Worm (Caenorhabditis elegans): ENCODE measurements around the gene copg-1.

DNA sequence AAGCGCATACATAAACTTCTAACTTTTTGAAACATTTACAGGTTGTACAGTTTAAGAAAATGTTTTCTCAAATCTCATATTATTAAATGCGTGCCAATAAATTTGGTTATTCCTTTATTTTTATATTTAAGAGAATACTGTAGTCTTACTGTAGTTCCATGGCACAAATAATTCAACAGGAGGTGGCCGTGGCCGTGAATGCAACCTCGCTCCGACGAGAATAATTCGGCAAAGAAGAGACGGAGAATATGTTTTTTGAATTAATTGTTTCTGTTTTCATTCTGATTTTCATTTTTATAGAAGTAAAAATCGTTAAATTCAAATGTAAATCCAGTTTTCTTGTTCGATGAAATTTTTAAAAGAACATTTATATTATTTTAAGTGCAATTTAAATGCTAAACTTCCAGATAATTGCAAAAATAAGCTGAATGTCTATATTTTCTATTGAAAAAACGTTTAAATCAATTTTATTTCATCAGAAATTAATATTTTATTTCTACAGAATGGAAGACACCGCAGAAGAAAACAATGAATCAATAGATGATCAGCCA is 45.6 kb downstream of the copg-1 start, which contains the start of gene gon-4:
- TF ChIP-seq madf-8 (GFP tag; conservative IDR thresholded peaks at IDR 0.05), result no peak
- no peak for TF ChIP-seq ama-1 (optimal IDR thresholded peaks at IDR 0.05)
- TF ChIP-seq ama-1 (GFP tag; optimal IDR thresholded peaks at IDR 0.05), result no peak
- TF ChIP-seq F22D6.2 (tag; optimal IDR thresholded peaks at IDR 0.05), result no peak
- no peak for TF ChIP-seq ccch-3 (GFP tag; optimal IDR thresholded peaks at IDR 0.05)
- no peak for TF ChIP-seq F55B11.4 (tag; optimal IDR thresholded peaks at IDR 0.05; ENCODE audit: borderline replicate concordance, insufficient read depth)
- no peak for TF ChIP-seq pha-4 (tag; optimal IDR thresholded peaks at IDR 0.05)
- TF ChIP-seq efl-1 (GFP tag; optimal IDR thresholded peaks at IDR 0.05), result no peak
- no peak for TF ChIP-seq madf-6 (GFP tag; IDR thresholded peaks at IDR 0.05)
